Worm (Caenorhabditis elegans) whole organism, early embryonic: ENCODE measurements around the gene prx-6.

ENCODE experiments used
- B0310.2 ChIP-seq: sonication (generic microtip); optimal IDR thresholded peaks from 2 replicates; lab custom pipeline; 2016; ENCODE audit warnings: mild to moderate bottlenecking, missing genetic modification characterization, missing compliant biosample characterization
- ama-1 ChIP-seq: fragments of 150-350 bp; optimal IDR thresholded peaks from 2 replicates; lab custom pipeline; 2014
- ceh-36 ChIP-seq: sonication (generic microtip); optimal IDR thresholded peaks from 2 replicates; lab custom pipeline; 2016; ENCODE audit warnings: missing genetic modification characterization, inconsistent platforms, missing compliant biosample characterization
- ets-7 ChIP-seq: sonication (generic microtip); optimal IDR thresholded peaks from 2 replicates; lab custom pipeline; 2016; ENCODE audit warnings: missing genotype, missing genetic modification characterization, missing compliant biosample characterization
- flt-1 ChIP-seq: fragments of 200-800 bp; sonication (Bioruptor generic); IDR thresholded peaks from 2 replicates; pipeline ENCODE4 v1.3.6; 2022; ENCODE audit warnings: missing genetic modification characterization, missing compliant biosample characterization
- hmbx-1 ChIP-seq: sonication (generic microtip); optimal IDR thresholded peaks from 2 replicates; lab custom pipeline; 2016; ENCODE audit warnings: mild to moderate bottlenecking, missing genetic modification characterization, missing compliant biosample characterization
- hnd-1 ChIP-seq: sonication (generic microtip); optimal IDR thresholded peaks from 2 replicates; lab custom pipeline; 2016; ENCODE audit warnings: missing genetic modification characterization, missing compliant biosample characterization
- pes-1 ChIP-seq: fragments of 200-800 bp; sonication (Bioruptor generic); IDR thresholded peaks from 2 replicates; pipeline ENCODE4 v1.3.6; 2022; ENCODE audit warnings: missing genetic modification reagents, missing genetic modification characterization, missing compliant biosample characterization
- sea-1 ChIP-seq: fragments of 200-800 bp; sonication (Bioruptor generic); conservative IDR thresholded peaks from 2 replicates; pipeline ENCODE4 v1.3.6; 2022; ENCODE audit warnings: missing genetic modification characterization, missing compliant biosample characterization
- tbx-11 ChIP-seq: fragments of 200-800 bp; sonication (Bioruptor generic); IDR thresholded peaks from 2 replicates; pipeline ENCODE4 v1.3.6; 2022; ENCODE audit warnings: missing genetic modification characterization, missing compliant biosample characterization
- tbx-37 ChIP-seq: fragments of 200-800 bp; sonication (Bioruptor generic); conservative IDR thresholded peaks from 2 replicates; pipeline ENCODE4 v1.3.6; 2022; ENCODE audit warnings: missing genetic modification reagents, missing genetic modification characterization, missing compliant biosample characterization
- tra-4 ChIP-seq: sonication (generic microtip); optimal IDR thresholded peaks from 2 replicates; lab custom pipeline; 2017; ENCODE audit warnings: missing genetic modification characterization, missing compliant biosample characterization

ce11 chrV:4674506-4674905 lies 45.4 kb downstream of the prx-6 start, which contains the start of gene K03B4.8:
- TF ChIP-seq ama-1 (lab: Kevin White, UChicago) (no peak), flt-1 (GFP tag; lab: Robert Waterston, UW) (no peak), hnd-1 (tag; lab: Kevin White, UChicago) (no peak), ceh-36 (tag; lab: Kevin White, UChicago) (no peak), tbx-11 (GFP tag; lab: Robert Waterston, UW) (no peak), tra-4 (no peak), pes-1 (GFP tag; lab: Robert Waterston, UW) (no peak), B0310.2 (tag; lab: Kevin White, UChicago) (no peak), tbx-37 (GFP tag; lab: Robert Waterston, UW) (no peak), ets-7 (no peak), hmbx-1 (tag; lab: Kevin White, UChicago) (no peak), sea-1 (GFP tag; lab: Robert Waterston, UW) (no peak)
